Worm (Caenorhabditis elegans) whole organism, early embryonic: ENCODE results near the gene srv-10.

ENCODE experiments used
- B0310.2 ChIP-seq: sonication (generic microtip); optimal IDR thresholded peaks from 2 replicates; lab custom pipeline; 2016; ENCODE audit warnings: mild to moderate bottlenecking, missing genetic modification characterization, missing compliant biosample characterization
- ama-1 ChIP-seq: fragments of 150-350 bp; optimal IDR thresholded peaks from 2 replicates; lab custom pipeline; 2014
- ceh-36 ChIP-seq: sonication (generic microtip); optimal IDR thresholded peaks from 2 replicates; lab custom pipeline; 2016; ENCODE audit warnings: missing genetic modification characterization, inconsistent platforms, missing compliant biosample characterization
- flt-1 ChIP-seq: fragments of 200-800 bp; sonication (Bioruptor generic); IDR thresholded peaks from 2 replicates; pipeline ENCODE4 v1.3.6; 2022; ENCODE audit warnings: missing genetic modification characterization, missing compliant biosample characterization
- pes-1 ChIP-seq: fragments of 200-800 bp; sonication (Bioruptor generic); IDR thresholded peaks from 2 replicates; pipeline ENCODE4 v1.3.6; 2022; ENCODE audit warnings: missing genetic modification reagents, missing genetic modification characterization, missing compliant biosample characterization
- sea-1 ChIP-seq: fragments of 200-800 bp; sonication (Bioruptor generic); conservative IDR thresholded peaks from 2 replicates; pipeline ENCODE4 v1.3.6; 2022; ENCODE audit warnings: missing genetic modification characterization, missing compliant biosample characterization
- tbx-11 ChIP-seq: fragments of 200-800 bp; sonication (Bioruptor generic); IDR thresholded peaks from 2 replicates; pipeline ENCODE4 v1.3.6; 2022; ENCODE audit warnings: missing genetic modification characterization, missing compliant biosample characterization
- tra-4 ChIP-seq: sonication (generic microtip); optimal IDR thresholded peaks from 2 replicates; lab custom pipeline; 2017; ENCODE audit warnings: missing genetic modification characterization, missing compliant biosample characterization

ce11 chrV:13414585-13414984, 9.1 kb upstream of the srv-10 start, which contains the start of gene cut-2:
- TF ChIP-seq sea-1 (GFP tag; lab: Robert Waterston, UW) = no peak
- no peak for TF ChIP-seq ama-1
- no peak for TF ChIP-seq flt-1 (GFP tag; lab: Robert Waterston, UW)
- TF ChIP-seq ceh-36 = no peak
- no peak for TF ChIP-seq tra-4 (tag; lab: Kevin White, UChicago)
- TF ChIP-seq tbx-11 = no peak
- TF ChIP-seq B0310.2 (tag; lab: Kevin White, UChicago) = no peak
- TF ChIP-seq pes-1 = no peak
